Worm (Caenorhabditis elegans): ENCODE results near the gene C34C6.9.

Gene C34C6.9

ce11 chrII:8683933-8684332 lies 1.8 kb upstream of the C34C6.9 start (continued):
- TF ChIP-seq snpc-4 (tag; optimal IDR thresholded peaks at IDR 0.05) (no peak), nhr-20 (tag; optimal IDR thresholded peaks at IDR 0.05) (peak; percentile 56), unc-130 (tag; optimal IDR thresholded peaks at IDR 0.05) (peak; percentile 63), lin-13 (GFP tag; optimal IDR thresholded peaks at IDR 0.05) (peak; percentile 5), ceh-82 (tag; optimal IDR thresholded peaks at IDR 0.05) (peak; percentile 39 to 57 (median 44)), ztf-11 (tag; optimal IDR thresholded peaks at IDR 0.05) (peak in 1 of 2 experiments; percentile 24), mep-1 (tag; optimal IDR thresholded peaks at IDR 0.05) (peak; percentile 76), nhr-77 (tag; optimal IDR thresholded peaks at IDR 0.05) (no peak), vab-15 (tag; optimal IDR thresholded peaks at IDR 0.05) (no peak), ceh-63 (GFP tag; optimal IDR thresholded peaks at IDR 0.05) (no peak), nhr-11 (tag; optimal IDR thresholded peaks at IDR 0.05) (no peak), lin-15B (tag; optimal IDR thresholded peaks at IDR 0.05) (peak; percentile 29), dpl-1 (GFP tag; optimal IDR thresholded peaks at IDR 0.05) (peak; percentile 33 to 58 (median 50))

- TF ChIP-seq hlh-17 (GFP tag; optimal IDR thresholded peaks at IDR 0.05; ENCODE audit: borderline replicate concordance) = no peak
- no peak for TF ChIP-seq ztf-11 (tag; optimal IDR thresholded peaks at IDR 0.05)
- TF ChIP-seq unc-98 (GFP tag; IDR thresholded peaks at IDR 0.05) = no peak
These were observed 899 bp upstream of the C34C6.9 start, which contains the start of gene hgap-2 for ce11 chrII:8684824-8685223. Gene hgap-2 (minus strand): TSS chrII:8684924.

ce11 chrII:8691344-8691960 lies 5.7 kb downstream of the C34C6.9 start, which contains the start of gene C34C6.3:
Gene C34C6.3 (plus strand): TSS chrII:8691910.
- TF ChIP-seq elt-2 (tag; optimal IDR thresholded peaks at IDR 0.05) (no peak), blmp-1 (tag; optimal IDR thresholded peaks at IDR 0.05) (peak; percentile 90)

- TF ChIP-seq mef-2 (tag; optimal IDR thresholded peaks at IDR 0.05) (no peak), zip-4 (GFP tag; optimal IDR thresholded peaks at IDR 0.05) (no peak), rnt-1 (tag; optimal IDR thresholded peaks at IDR 0.05) (no peak), ets-5 (GFP tag; IDR thresholded peaks at IDR 0.05) (no peak), ama-1 (optimal IDR thresholded peaks at IDR 0.05) (no peak), pag-3 (tag; optimal IDR thresholded peaks at IDR 0.05; ENCODE audit: borderline replicate concordance, insufficient read depth) (no peak), hpl-2 (GFP tag; optimal IDR thresholded peaks at IDR 0.05) (no peak), egl-13 (tag; optimal IDR thresholded peaks at IDR 0.05) (no peak), lin-15B (tag; optimal IDR thresholded peaks at IDR 0.05) (no peak), pax-3 (tag; optimal IDR thresholded peaks at IDR 0.05) (no peak), dsc-1 (tag; optimal IDR thresholded peaks at IDR 0.05) (no peak), elt-2 (tag; optimal IDR thresholded peaks at IDR 0.05) (no peak), nhr-90 (tag; optimal IDR thresholded peaks at IDR 0.05; ENCODE audit: poor library complexity) (no peak), C04F5.9 (tag; optimal IDR thresholded peaks at IDR 0.05) (no peak), hlh-4 (tag; optimal IDR thresholded peaks at IDR 0.05) (no peak), ceh-82 (tag; optimal IDR thresholded peaks at IDR 0.05) (no peak)
These were observed 10.1 kb downstream of the C34C6.9 start, which contains the start of gene C34C6.10 for ce11 chrII:8695783-8696182. Gene C34C6.10 (minus strand): TSS chrII:8695883.

ce11 chrII:8698828-8699227 lies 13.1 kb downstream of the C34C6.9 start, which contains the start of gene chdh-1:
Gene chdh-1 (minus strand): TSS chrII:8698928.
- TF ChIP-seq snu-23 (GFP tag; optimal IDR thresholded peaks at IDR 0.05) = no peak
- TF ChIP-seq hlh-4 (tag; optimal IDR thresholded peaks at IDR 0.05) = no peak
- TF ChIP-seq vab-15 (tag; optimal IDR thresholded peaks at IDR 0.05) = no peak
- TF ChIP-seq nhr-84 (tag; optimal IDR thresholded peaks at IDR 0.05) = no peak
- TF ChIP-seq nhr-11 (tag; optimal IDR thresholded peaks at IDR 0.05) = no peak
- TF ChIP-seq unc-30 (tag; optimal IDR thresholded peaks at IDR 0.05) = no peak
- TF ChIP-seq lin-13 (GFP tag; optimal IDR thresholded peaks at IDR 0.05) = no peak
- TF ChIP-seq lin-35 (GFP tag; optimal IDR thresholded peaks at IDR 0.05) = no peak
- TF ChIP-seq efl-3 (GFP tag; optimal IDR thresholded peaks at IDR 0.05) = no peak
- TF ChIP-seq egl-13 (tag; optimal IDR thresholded peaks at IDR 0.05) = no peak
- TF ChIP-seq aly-2 (tag; optimal IDR thresholded peaks at IDR 0.05) = no peak
- TF ChIP-seq nhr-47 (tag; optimal IDR thresholded peaks at IDR 0.05) = no peak
